Fruit fly (Drosophila melanogaster): ENCODE results near the gene CG8281.
A peak's percentile ranks its signal among the peaks of the same experiment; 100 is the strongest.

CG8281 gene

dm6 chr3L:7911765-7912556 lies at the start of gene CG8281, which contains the start of gene pbl:
TSS of gene CG8281 (plus strand) at chr3L:7912463.
TSS of gene pbl (minus strand) at chr3L:7911954.
- TF ChIP-seq CG17801 (GFP tag; optimal IDR thresholded peaks at IDR 0.05; ENCODE audit: partially characterized antibody): no peak

DNA sequence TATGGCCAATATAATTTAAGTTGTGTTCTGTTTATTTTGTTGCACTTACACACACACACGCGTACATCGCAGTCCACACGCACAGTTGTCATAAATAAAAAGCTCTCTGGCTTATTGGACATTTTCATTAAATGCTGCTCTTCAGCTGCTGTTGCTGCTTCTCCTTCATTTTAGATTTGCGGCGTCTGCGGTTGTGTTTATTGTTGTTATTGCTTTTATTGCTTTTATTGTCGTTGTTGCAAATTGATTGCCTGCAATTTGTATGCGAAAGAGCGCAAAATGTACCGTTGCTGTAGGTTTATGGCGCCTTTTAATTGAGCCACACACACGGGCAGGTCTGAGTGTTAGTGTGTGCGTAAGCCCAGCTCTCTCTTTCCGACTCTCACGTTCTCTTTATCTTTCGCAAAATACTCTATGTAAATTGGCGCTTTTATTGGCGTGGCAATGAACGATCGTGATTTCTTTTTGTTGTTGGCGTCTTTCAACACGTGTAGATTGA lies 48.9 kb upstream of the CG8281 start:
- TF ChIP-seq CG17801 (GFP tag; optimal IDR thresholded peaks at IDR 0.05; ENCODE audit: partially characterized antibody): no peak

DNA sequence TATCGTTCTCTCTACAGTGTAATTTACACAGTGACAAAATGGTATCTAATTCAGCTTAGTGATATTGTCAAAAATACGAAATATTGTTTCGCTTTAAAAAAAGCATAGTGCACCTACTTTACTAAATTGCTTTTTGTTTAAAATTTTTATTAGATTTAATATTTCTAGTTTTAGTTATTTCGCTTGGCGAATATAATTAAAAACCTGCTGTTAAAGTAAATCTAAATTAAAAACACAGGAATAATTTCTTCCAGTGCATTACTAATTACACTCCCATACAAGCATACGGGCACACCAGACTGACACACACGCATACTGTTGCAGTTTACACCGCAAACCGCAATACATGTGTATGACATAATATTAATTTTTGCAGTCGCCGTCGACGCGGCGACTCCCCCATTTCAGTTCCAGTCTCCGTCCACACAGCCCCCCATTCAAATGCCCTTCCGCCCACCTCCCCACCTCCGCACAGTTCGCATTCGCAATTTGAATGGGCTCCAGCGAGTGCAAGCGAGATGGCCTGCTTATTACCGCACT lies 48.4 kb upstream of the CG8281 start:
- peak; percentile 94 for TF ChIP-seq CG17801 (GFP tag; optimal IDR thresholded peaks at IDR 0.05; ENCODE audit: partially characterized antibody)

- no peak for TF ChIP-seq CG17801 (GFP tag; optimal IDR thresholded peaks at IDR 0.05; ENCODE audit: partially characterized antibody)
Measured at dm6 chr3L:7865094-7865746, 47.0 kb upstream of the CG8281 start.

- no peak for TF ChIP-seq CG17801 (GFP tag; optimal IDR thresholded peaks at IDR 0.05; ENCODE audit: partially characterized antibody)
Measured at dm6 chr3L:7865747-7866387, 46.4 kb upstream of the CG8281 start.

DNA sequence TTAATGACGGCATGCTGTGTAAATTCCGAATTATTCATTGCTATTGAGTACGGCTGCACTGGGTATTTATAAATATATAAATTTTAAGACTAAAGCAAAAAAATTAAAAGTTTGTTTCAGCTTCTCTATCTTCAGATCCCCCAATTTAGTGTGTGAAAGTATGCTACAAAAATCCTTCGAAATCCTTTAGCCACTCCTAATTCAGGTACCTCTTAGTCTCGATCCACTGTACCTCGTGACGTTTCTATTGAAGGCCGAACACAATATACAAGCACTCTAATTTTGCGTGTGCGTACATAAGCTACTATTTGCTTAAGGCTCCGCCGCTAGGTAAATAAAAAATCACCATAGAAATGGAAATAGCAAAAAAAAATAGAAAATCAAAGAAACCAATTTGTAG lies 45.7 kb upstream of the CG8281 start:
- TF ChIP-seq CG17801 (GFP tag; optimal IDR thresholded peaks at IDR 0.05; ENCODE audit: partially characterized antibody): no peak

DNA sequence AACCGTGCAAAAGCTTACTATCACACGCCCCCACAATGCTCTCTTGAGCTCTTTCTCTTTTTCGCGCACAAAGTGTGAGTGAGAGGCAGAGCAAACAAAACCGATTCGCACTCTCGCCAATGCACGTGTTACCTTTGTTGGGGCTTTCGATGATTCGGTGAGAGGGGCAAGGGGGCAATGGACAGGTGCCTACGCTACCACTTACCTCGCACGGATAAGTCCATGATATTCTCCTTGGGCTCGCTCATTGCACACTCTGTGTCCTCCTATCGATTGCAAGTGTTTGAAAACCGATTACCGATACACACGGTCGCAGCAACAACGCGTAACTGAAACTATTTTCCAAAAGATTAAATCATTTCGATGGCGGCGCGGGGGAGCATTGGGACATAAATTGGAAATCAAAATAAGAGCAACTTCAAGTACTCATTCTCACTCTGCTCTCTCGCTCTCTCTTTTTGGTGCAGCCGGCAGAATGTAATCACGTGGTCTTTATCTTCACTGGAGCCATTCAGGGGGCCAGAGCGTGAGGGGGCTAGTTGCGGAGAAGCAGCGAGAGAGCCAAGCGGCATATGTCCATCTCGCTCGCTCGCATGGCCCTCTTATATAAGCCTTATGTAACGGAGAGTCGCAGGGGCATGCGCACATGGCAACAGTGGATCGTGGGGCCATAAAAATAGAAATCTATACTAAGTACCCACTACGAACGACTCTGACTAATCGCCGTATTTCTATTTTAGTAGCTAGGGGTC lies 45.1 kb upstream of the CG8281 start, which contains the start of gene Pdp1:
Gene Pdp1, minus strand, starts transcription at position 334 of the 752 bp plus-strand sequence.
- TF ChIP-seq CG17801 (GFP tag; optimal IDR thresholded peaks at IDR 0.05; ENCODE audit: partially characterized antibody): no peak

DNA sequence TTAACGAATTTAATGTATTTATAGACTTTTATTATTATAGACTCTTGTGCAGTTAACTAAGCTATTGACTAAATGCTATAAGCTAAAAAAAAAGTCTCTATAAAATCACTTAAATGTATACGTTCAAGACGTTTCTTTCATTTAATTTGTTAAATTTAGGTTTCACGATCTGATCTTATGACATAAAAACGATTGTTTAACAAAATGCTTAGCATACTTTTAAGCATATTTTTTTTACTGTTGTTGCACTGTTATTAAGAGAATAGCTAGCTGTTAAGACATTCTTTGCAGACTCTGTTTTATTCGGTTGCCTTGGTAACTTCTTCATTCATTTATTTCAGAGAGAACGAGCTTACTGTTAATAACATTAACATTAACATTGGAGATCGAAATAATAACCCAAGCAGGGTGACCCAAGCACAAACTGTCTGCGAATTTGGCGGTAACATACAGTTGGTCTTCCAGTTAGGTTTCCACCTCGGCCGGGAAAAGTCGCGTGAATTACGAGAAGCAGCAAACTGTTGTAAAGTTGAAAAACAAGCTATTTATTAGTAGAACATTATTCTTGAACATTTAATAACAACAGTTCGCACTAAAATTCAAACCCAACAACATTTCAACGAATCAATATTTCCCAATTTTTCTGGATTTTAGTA lies 43.6 kb upstream of the CG8281 start, which contains the start of gene CG32365:
Gene CG32365, plus strand, starts transcription at position 462 of the 656 bp plus-strand sequence.
- TF ChIP-seq CG17801 (GFP tag; optimal IDR thresholded peaks at IDR 0.05; ENCODE audit: partially characterized antibody): peak; percentile 64

dm6 chr3L:7869715-7870387 lies 42.4 kb upstream of the CG8281 start:
- TF ChIP-seq CG17801 (GFP tag; optimal IDR thresholded peaks at IDR 0.05; ENCODE audit: partially characterized antibody): peak; percentile 37

DNA sequence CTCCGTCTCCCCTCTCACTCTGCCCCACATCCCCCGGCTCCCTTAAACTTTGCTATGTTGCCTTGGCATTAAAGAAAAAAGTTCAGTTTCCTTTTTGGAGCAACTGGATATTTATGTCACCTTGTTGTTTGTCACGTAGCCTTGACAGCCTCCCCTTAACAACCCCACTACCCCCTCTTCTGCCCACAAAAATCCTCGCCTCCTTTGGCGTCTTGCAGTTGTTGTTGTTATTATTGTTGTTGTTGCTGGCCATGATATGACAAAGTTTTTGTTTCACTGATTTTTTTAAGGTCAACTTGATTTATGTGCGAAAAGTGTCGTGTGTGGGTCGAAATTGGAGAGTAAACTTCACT lies 41.9 kb upstream of the CG8281 start:
- no peak for TF ChIP-seq CG17801 (GFP tag; optimal IDR thresholded peaks at IDR 0.05; ENCODE audit: partially characterized antibody)

dm6 chr3L:7874507-7874906 lies 37.8 kb upstream of the CG8281 start:
- no peak for TF ChIP-seq CG17801 (GFP tag; optimal IDR thresholded peaks at IDR 0.05; ENCODE audit: partially characterized antibody)

DNA sequence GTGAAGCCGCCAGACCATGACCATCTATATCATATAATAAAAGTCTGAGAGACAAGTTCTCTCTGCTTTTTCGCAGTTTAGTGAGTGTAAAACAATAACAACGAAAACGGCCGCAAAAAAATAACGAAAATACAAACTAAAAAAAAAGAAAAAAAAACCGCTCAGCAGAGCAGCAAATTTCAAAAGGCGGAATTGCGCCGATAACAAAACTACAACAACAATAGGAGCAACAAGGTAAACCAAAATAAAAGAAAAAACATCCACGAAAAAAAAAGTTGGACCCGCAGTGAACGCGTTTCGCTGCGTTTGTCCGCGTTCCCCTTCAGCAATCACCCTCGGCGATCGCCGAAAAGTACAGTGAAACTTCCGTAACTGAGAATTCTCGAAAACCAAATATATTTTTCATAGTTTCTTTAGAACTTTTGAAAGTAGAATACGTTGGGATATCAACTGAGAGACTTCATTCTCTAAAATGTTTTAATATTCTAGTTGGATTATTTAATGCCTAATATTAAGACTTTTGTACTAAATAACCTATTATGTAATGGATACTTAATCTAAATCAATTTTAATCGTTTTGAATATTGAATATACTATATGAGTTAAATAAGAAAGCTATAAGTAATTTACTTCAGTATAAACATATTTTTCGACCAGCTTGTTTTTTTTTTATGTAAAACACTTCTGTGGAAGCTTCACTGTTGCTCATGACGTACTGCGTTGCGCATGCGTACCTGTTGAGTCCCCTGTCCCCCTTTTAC lies 36.5 kb upstream of the CG8281 start:
- TF ChIP-seq CG17801 (GFP tag; optimal IDR thresholded peaks at IDR 0.05; ENCODE audit: partially characterized antibody): no peak

DNA sequence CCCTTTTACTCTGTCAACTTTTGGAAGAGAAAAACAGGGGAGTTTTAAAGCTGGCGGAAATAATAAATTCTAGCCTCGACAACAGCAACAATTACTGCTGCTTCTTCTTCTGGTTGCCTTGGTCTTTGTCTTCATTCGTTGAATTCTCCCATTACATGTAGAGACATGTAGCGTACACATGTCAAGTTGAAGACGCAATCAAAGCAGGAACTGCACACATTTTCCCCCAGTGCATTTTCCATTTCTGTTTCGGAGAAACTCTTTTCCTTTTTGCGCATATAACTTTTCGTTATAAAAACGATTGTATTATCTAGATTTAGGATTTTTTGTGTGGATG lies 35.9 kb upstream of the CG8281 start:
- TF ChIP-seq CG17801 (GFP tag; optimal IDR thresholded peaks at IDR 0.05; ENCODE audit: partially characterized antibody): no peak
